Worm (Caenorhabditis elegans) whole organism, L4 larva: ENCODE data around the gene F18E3.13.

Source experiments
- F44E2.7 ChIP-seq: fragments of 200-800 bp; sonication (Bioruptor generic); IDR thresholded peaks from 2 replicates; pipeline ENCODE4 v2.1.2; 2022; ENCODE audit warnings: missing genetic modification characterization, missing compliant biosample characterization
- F49E8.2 ChIP-seq: sonication (generic microtip); optimal IDR thresholded peaks from 2 replicates; lab custom pipeline; 2016; ENCODE audit warnings: missing compliant biosample characterization, mild to moderate bottlenecking, missing genetic modification characterization, borderline replicate concordance
- Y5F2A.4 ChIP-seq: fragments of 200-800 bp; sonication (Bioruptor generic); optimal IDR thresholded peaks from 2 replicates; lab custom pipeline; 2018; ENCODE audit warnings: mild to moderate bottlenecking, missing genetic modification characterization, missing compliant biosample characterization
- ZK337.2 ChIP-seq: fragments of 200-800 bp; sonication (Bioruptor generic); IDR thresholded peaks from 2 replicates; pipeline ENCODE4 v1.3.6; 2022; ENCODE audit warnings: missing genetic modification reagents, missing genetic modification characterization, missing compliant biosample characterization
- ZK546.5 ChIP-seq, 2 experiments: sonication (generic microtip); optimal IDR thresholded peaks; 2 replicates each; lab custom pipeline; 2017; ENCODE audit warnings: missing biosample characterization in 2 of 2, missing genetic modification characterization in 2 of 2
- aha-1 ChIP-seq: fragments of 150-350 bp; peaks from one replicate; lab custom pipeline; 2014; ENCODE audit warnings: missing biosample characterization, missing genetic modification characterization
- aly-2 ChIP-seq: sonication (generic microtip); optimal IDR thresholded peaks from 2 replicates; lab custom pipeline; 2018; ENCODE audit warnings: missing biosample characterization, missing genetic modification characterization
- ama-1 ChIP-seq: fragments of 150-350 bp; optimal IDR thresholded peaks from 2 replicates; lab custom pipeline; 2014; ENCODE audit warnings: inconsistent platforms, mixed read lengths
- arid-1 ChIP-seq: fragments of 200-800 bp; sonication (Bioruptor generic); conservative IDR thresholded peaks from 2 replicates; pipeline ENCODE4 v1.3.6; 2022; ENCODE audit warnings: missing genetic modification reagents, missing genetic modification characterization, missing compliant biosample characterization
- attf-4 ChIP-seq: sonication (generic microtip); optimal IDR thresholded peaks from 3 replicates; lab custom pipeline; 2017; ENCODE audit warnings: missing biosample characterization, missing genetic modification characterization
- ces-1 ChIP-seq: fragments of 150-350 bp; sonication (generic microtip); optimal IDR thresholded peaks from 4 replicates; lab custom pipeline; 2014; ENCODE audit warnings: missing biosample characterization, missing genetic modification reagents, missing genetic modification characterization
- dmd-9 ChIP-seq: fragments of 200-800 bp; sonication (Bioruptor generic); IDR thresholded peaks from 2 replicates; pipeline ENCODE4 v1.3.6; 2022; ENCODE audit warnings: missing genetic modification reagents, missing genetic modification characterization, missing compliant biosample characterization
- dve-1 ChIP-seq: sonication (generic microtip); optimal IDR thresholded peaks from 2 replicates; lab custom pipeline; 2017; ENCODE audit warnings: antibody characterized with exemption, mild to moderate bottlenecking, missing genetic modification characterization, missing compliant biosample characterization; ENCODE audit not compliant: insufficient read depth
- fkh-10 ChIP-seq: fragments of 150-350 bp; optimal IDR thresholded peaks from 2 replicates; lab custom pipeline; 2014; ENCODE audit warnings: missing biosample characterization, missing genetic modification reagents, missing genetic modification characterization
- hif-1 ChIP-seq, 2 experiments: sonication (generic microtip); optimal IDR thresholded peaks; 2 replicates each; lab custom pipeline; 2016 to 2017; ENCODE audit warnings: missing compliant biosample characterization in 2 of 2, missing genetic modification characterization in 2 of 2, missing genetic modification reagents in 2 of 2, missing genotype in 2 of 2, mild to moderate bottlenecking in 1 of 2
- hlh-11 ChIP-seq: fragments of 200-800 bp; sonication (Bioruptor generic); optimal IDR thresholded peaks from 2 replicates; lab custom pipeline; 2018; ENCODE audit warnings: mild to moderate bottlenecking, missing genetic modification characterization, missing compliant biosample characterization
- hlh-30 ChIP-seq: sonication (generic microtip); optimal IDR thresholded peaks from 2 replicates; lab custom pipeline; 2017; ENCODE audit warnings: antibody characterized with exemption, mild to moderate bottlenecking, missing genetic modification characterization, missing compliant biosample characterization; ENCODE audit not compliant: insufficient read depth
- hmg-1.1 ChIP-seq: fragments of 200-800 bp; sonication (Bioruptor generic); IDR thresholded peaks from 2 replicates; pipeline ENCODE4 v1.3.6; 2022; ENCODE audit warnings: missing genetic modification reagents, missing genetic modification characterization, missing compliant biosample characterization
- lim-7 ChIP-seq: fragments of 200-800 bp; sonication (Bioruptor generic); IDR thresholded peaks from 2 replicates; pipeline ENCODE4 v1.3.6; 2022; ENCODE audit warnings: missing genetic modification characterization, missing compliant biosample characterization
- lin-29 ChIP-seq: fragments of 200-800 bp; sonication (Bioruptor generic); IDR thresholded peaks from 2 replicates; pipeline ENCODE4 v1.3.6; 2022; ENCODE audit warnings: missing genetic modification reagents, missing genetic modification characterization, missing compliant biosample characterization
- lir-3 ChIP-seq: sonication (generic microtip); optimal IDR thresholded peaks from 2 replicates; lab custom pipeline; 2016; ENCODE audit warnings: mild to moderate bottlenecking, missing genetic modification characterization, missing compliant biosample characterization
- lsy-2 ChIP-seq, 2 experiments: fragments of 150-350 bp in 1 of 2; sonication (generic microtip) in 1 of 2; optimal IDR thresholded peaks; 2 replicates each; lab custom pipeline; 2014 to 2017; ENCODE audit warnings: missing biosample characterization in 2 of 2, missing genetic modification characterization in 2 of 2
- mdl-1 ChIP-seq, 2 experiments: fragments of 150-350 bp in 1 of 2; sonication (generic microtip) in 1 of 2; optimal IDR thresholded peaks; 2 replicates each; lab custom pipeline; 2014 to 2017; ENCODE audit warnings: missing biosample characterization in 2 of 2, missing genetic modification characterization in 2 of 2
- mes-2 ChIP-seq: sonication (generic microtip); optimal IDR thresholded peaks from 2 replicates; lab custom pipeline; 2016; ENCODE audit warnings: missing genotype, mild to moderate bottlenecking, missing genetic modification characterization, missing compliant biosample characterization; ENCODE audit not compliant: poor library complexity, severe bottlenecking
- nhr-28 ChIP-seq: fragments of 150-350 bp; optimal IDR thresholded peaks from 2 replicates; lab custom pipeline; 2014; ENCODE audit warnings: missing biosample characterization, missing genetic modification characterization
- nhr-48 ChIP-seq: sonication (generic microtip); optimal IDR thresholded peaks from 2 replicates; lab custom pipeline; 2016; ENCODE audit warnings: mild to moderate bottlenecking, missing genetic modification characterization, missing compliant biosample characterization
- nhr-76 ChIP-seq: fragments of 150-350 bp; optimal IDR thresholded peaks from 2 replicates; lab custom pipeline; 2014; ENCODE audit warnings: missing biosample characterization, missing genetic modification characterization
- pqm-1 ChIP-seq: sonication (generic microtip); optimal IDR thresholded peaks from 2 replicates; lab custom pipeline; 2017; ENCODE audit warnings: missing biosample characterization, missing genetic modification characterization
- saeg-2 ChIP-seq: fragments of 200-800 bp; sonication (Bioruptor generic); IDR thresholded peaks from 2 replicates; pipeline ENCODE4 v1.3.6; 2022; ENCODE audit warnings: missing genetic modification reagents, missing genetic modification characterization, missing compliant biosample characterization
- set-16 ChIP-seq: fragments of 200-800 bp; sonication (Bioruptor generic); IDR thresholded peaks from 2 replicates; pipeline ENCODE4 v1.3.6; 2022; ENCODE audit warnings: missing genetic modification reagents, missing genetic modification characterization, missing compliant biosample characterization
- skn-1 ChIP-seq: fragments of 150-350 bp; optimal IDR thresholded peaks from 2 replicates; lab custom pipeline; 2014; ENCODE audit warnings: missing biosample characterization, missing genetic modification characterization
- spr-3 ChIP-seq: fragments of 200-800 bp; sonication (Bioruptor generic); optimal IDR thresholded peaks from 2 replicates; lab custom pipeline; 2018; ENCODE audit warnings: mild to moderate bottlenecking, missing genetic modification characterization, missing compliant biosample characterization
- tag-97 ChIP-seq: fragments of 200-800 bp; sonication (Bioruptor generic); IDR thresholded peaks from 2 replicates; pipeline ENCODE4 v1.3.6; 2022; ENCODE audit warnings: missing genetic modification characterization, missing compliant biosample characterization
- tra-1 ChIP-seq: fragments of 200-800 bp; sonication (Bioruptor generic); IDR thresholded peaks from 2 replicates; pipeline ENCODE4 v1.3.6; 2022; ENCODE audit warnings: missing genetic modification reagents, missing genetic modification characterization, missing compliant biosample characterization
- zfp-3 ChIP-seq: fragments of 200-800 bp; sonication (Bioruptor generic); conservative IDR thresholded peaks from 2 replicates; pipeline ENCODE4 v1.3.6; 2022; ENCODE audit warnings: missing genetic modification reagents, missing genetic modification characterization, missing compliant biosample characterization
- zip-11 ChIP-seq: fragments of 200-800 bp; sonication (Bioruptor generic); IDR thresholded peaks from 2 replicates; pipeline ENCODE4 v1.3.6; 2022; ENCODE audit warnings: missing genetic modification characterization, missing compliant biosample characterization
- zip-2 ChIP-seq: fragments of 150-350 bp; optimal IDR thresholded peaks from 2 replicates; lab custom pipeline; 2014; ENCODE audit warnings: missing biosample characterization, missing genetic modification characterization
- ztf-7 ChIP-seq: fragments of 150-350 bp; optimal IDR thresholded peaks from 2 replicates; lab custom pipeline; 2014; ENCODE audit warnings: missing biosample characterization, missing genetic modification characterization

The F18E3.13 gene

DNA sequence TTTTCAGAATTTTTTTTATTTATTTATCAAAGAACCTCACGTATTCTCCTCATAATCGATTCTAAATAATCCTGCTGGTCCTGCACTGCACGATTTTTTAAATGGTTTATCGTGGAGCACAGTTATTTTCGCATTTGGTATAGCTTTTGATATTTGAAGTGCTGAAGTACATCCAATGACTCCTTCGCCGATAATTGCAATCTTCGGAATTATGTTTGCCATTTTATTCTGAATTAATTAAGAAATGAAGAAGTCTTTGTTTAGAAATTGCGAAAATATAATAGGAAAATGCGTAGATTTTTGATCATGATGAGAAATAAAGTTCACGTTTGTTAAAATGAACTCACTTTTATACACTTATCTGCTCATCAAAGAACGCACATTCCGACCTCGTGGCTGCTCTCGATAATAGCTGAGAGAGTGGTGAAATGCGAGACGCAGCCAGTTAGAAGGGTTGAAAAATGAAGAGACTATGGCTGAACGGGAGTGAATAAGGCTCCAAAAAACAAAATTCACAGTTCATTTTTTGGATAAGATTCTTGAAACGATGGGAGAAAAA is 18.9 kb downstream of the F18E3.13 start (continued):
- TF ChIP-seq skn-1 (no peak), hif-1 (tag; optimal IDR thresholded peaks at IDR 0.05; lab: Kevin White, UChicago) (peak in 1 of 2 experiments; percentile 10), aly-2 (no peak), dmd-9 (GFP tag; lab: Robert Waterston, UW) (no peak), nhr-48 (tag; lab: Kevin White, UChicago) (peak; percentile 56), set-16 (GFP tag; lab: Robert Waterston, UW) (no peak), mdl-1 (tag; optimal IDR thresholded peaks at IDR 0.05; lab: Kevin White, UChicago) (peak in 1 of 2 experiments; percentile 89), tra-1 (GFP tag; lab: Robert Waterston, UW) (no peak; the same call in 1 of the 2 replicates), F49E8.2 (tag; lab: Kevin White, UChicago) (no peak), lir-3 (no peak), tag-97 (GFP tag; lab: Robert Waterston, UW) (no peak), fkh-10 (GFP tag; lab: Kevin White, UChicago) (no peak), lim-7 (GFP tag; lab: Robert Waterston, UW) (no peak), zip-11 (no peak), arid-1 (no peak), aha-1 (tag; lab: Kevin White, UChicago) (no peak), zip-2 (tag; lab: Kevin White, UChicago) (no peak), ztf-7 (tag; lab: Kevin White, UChicago) (no peak), ZK337.2 (no peak), nhr-76 (tag; lab: Kevin White, UChicago) (no peak), pqm-1 (tag; lab: Kevin White, UChicago) (no peak), ces-1 (GFP tag; lab: Kevin White, UChicago) (no peak), F44E2.7 (GFP tag; lab: Robert Waterston, UW) (no peak), lin-29 (GFP tag; lab: Robert Waterston, UW) (no peak), mes-2 (tag; lab: Kevin White, UChicago) (peak; percentile 38)

DNA sequence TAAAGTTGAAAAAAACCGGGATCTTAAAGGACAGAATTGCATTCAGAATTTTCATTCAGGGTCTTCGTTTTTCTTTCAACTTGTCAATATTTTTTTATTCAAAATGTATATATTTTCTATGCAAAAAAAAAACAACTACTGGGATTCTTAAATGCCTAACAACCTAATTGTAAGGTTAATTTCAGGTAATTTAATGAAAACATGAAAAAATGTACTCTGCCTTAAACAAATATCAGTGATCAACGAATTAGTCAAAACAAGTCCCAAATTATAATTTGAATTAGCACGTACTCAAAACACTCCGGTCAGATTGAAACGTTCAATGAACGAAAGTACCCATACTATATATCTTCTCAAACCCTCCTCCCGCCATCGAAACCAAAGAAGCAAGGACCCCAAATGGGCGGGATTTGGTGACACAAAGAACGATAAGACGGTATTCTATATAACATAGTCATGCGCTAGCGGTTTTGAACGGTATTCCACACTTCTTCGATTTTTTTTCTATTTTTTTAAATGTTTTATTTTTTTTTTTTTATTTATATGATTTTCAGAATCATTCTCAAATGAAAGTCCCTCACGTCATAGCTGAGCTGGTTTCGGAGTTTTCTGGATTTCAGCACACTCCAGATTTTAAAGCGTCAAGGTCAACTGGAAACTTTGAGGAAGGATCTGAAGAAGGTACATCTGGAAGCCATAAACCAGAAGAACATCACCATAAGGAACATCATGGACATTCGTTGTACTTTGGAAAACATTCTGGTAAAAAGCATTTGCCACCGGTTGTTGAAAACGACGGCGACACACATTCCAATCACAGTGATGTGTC is 19.6 kb downstream of the F18E3.13 start, which contains the start of the genes ddo-2 and F25E5.8:
Gene ddo-2 (minus strand): TSS at position 330 of the 829 bp plus-strand sequence.
Gene F25E5.8 (plus strand): TSS at position 555 of the 829 bp plus-strand sequence.
- TF ChIP-seq Y5F2A.4 (GFP tag; lab: Kevin White, UChicago) (no peak), ZK546.5 (tag; optimal IDR thresholded peaks at IDR 0.05; lab: Kevin White, UChicago) (no peak), nhr-28 (tag; lab: Kevin White, UChicago) (peak; percentile 55), spr-3 (GFP tag; lab: Kevin White, UChicago) (no peak), saeg-2 (GFP tag; lab: Robert Waterston, UW) (no peak), hif-1 (tag; optimal IDR thresholded peaks at IDR 0.05; lab: Kevin White, UChicago) (peak in 1 of 2 experiments; percentile 41), hmg-1.1 (GFP tag; lab: Robert Waterston, UW) (0 out of 2 replicates have a peak, but pooled peaks have one; percentile 28), lsy-2 (tag; optimal IDR thresholded peaks at IDR 0.05; lab: Kevin White, UChicago) (no peak), aha-1 (tag; lab: Kevin White, UChicago) (peak; percentile 97), ztf-7 (tag; lab: Kevin White, UChicago) (no peak), mes-2 (tag; lab: Kevin White, UChicago) (no peak), hlh-11 (tag; lab: Kevin White, UChicago) (no peak), mdl-1 (tag; optimal IDR thresholded peaks at IDR 0.05; lab: Kevin White, UChicago) (peak in 1 of 2 experiments; percentile 3), attf-4 (no peak), ama-1 (lab: Kevin White, UChicago) (peak; percentile 74), zfp-3 (GFP tag; lab: Robert Waterston, UW) (0 out of 2 replicates have a peak, but pooled peaks have one; percentile 22), hlh-30 (peak; percentile 33), dve-1 (tag; lab: Kevin White, UChicago) (peak; percentile 15)
